Worm (Caenorhabditis elegans) whole organism, early embryonic: ENCODE results near the gene F07F6.8.

Experiments used
- B0310.2 ChIP-seq: sonication (generic microtip); optimal IDR thresholded peaks from 2 replicates; lab custom pipeline; 2016; ENCODE audit warnings: mild to moderate bottlenecking, missing genetic modification characterization, missing compliant biosample characterization
- F13C5.2 ChIP-seq: sonication (generic microtip); optimal IDR thresholded peaks from 2 replicates; lab custom pipeline; 2017; ENCODE audit warnings: mild to moderate bottlenecking, missing genetic modification characterization, inconsistent platforms, missing compliant biosample characterization
- aly-1 ChIP-seq: sonication (generic microtip); optimal IDR thresholded peaks from 2 replicates; lab custom pipeline; 2016; ENCODE audit warnings: missing genetic modification characterization, missing compliant biosample characterization
- ama-1 ChIP-seq: fragments of 150-350 bp; optimal IDR thresholded peaks from 2 replicates; lab custom pipeline; 2014
- ceh-13 ChIP-seq: fragments of 200-800 bp; sonication (Bioruptor generic); optimal IDR thresholded peaks from 2 replicates; lab custom pipeline; 2018; ENCODE audit warnings: mild to moderate bottlenecking, missing genetic modification characterization, missing compliant biosample characterization
- ceh-36 ChIP-seq: sonication (generic microtip); optimal IDR thresholded peaks from 2 replicates; lab custom pipeline; 2016; ENCODE audit warnings: missing genetic modification characterization, inconsistent platforms, missing compliant biosample characterization
- ets-7 ChIP-seq: sonication (generic microtip); optimal IDR thresholded peaks from 2 replicates; lab custom pipeline; 2016; ENCODE audit warnings: missing genotype, missing genetic modification characterization, missing compliant biosample characterization
- flt-1 ChIP-seq: fragments of 200-800 bp; sonication (Bioruptor generic); IDR thresholded peaks from 2 replicates; pipeline ENCODE4 v1.3.6; 2022; ENCODE audit warnings: missing genetic modification characterization, missing compliant biosample characterization
- hmbx-1 ChIP-seq: sonication (generic microtip); optimal IDR thresholded peaks from 2 replicates; lab custom pipeline; 2016; ENCODE audit warnings: mild to moderate bottlenecking, missing genetic modification characterization, missing compliant biosample characterization
- hmg-4 ChIP-seq: fragments of 200-800 bp; sonication (Bioruptor generic); optimal IDR thresholded peaks from 2 replicates; lab custom pipeline; 2018; ENCODE audit warnings: mild to moderate bottlenecking, missing genetic modification characterization, missing compliant biosample characterization
- hnd-1 ChIP-seq: sonication (generic microtip); optimal IDR thresholded peaks from 2 replicates; lab custom pipeline; 2016; ENCODE audit warnings: missing genetic modification characterization, missing compliant biosample characterization
- pes-1 ChIP-seq: fragments of 200-800 bp; sonication (Bioruptor generic); IDR thresholded peaks from 2 replicates; pipeline ENCODE4 v1.3.6; 2022; ENCODE audit warnings: missing genetic modification reagents, missing genetic modification characterization, missing compliant biosample characterization
- scrt-1 ChIP-seq: fragments of 200-800 bp; sonication (Bioruptor generic); IDR thresholded peaks from 2 replicates; pipeline ENCODE4 v1.3.6; 2022; ENCODE audit warnings: missing genetic modification characterization, missing compliant biosample characterization
- sea-1 ChIP-seq: fragments of 200-800 bp; sonication (Bioruptor generic); conservative IDR thresholded peaks from 2 replicates; pipeline ENCODE4 v1.3.6; 2022; ENCODE audit warnings: missing genetic modification characterization, missing compliant biosample characterization
- tbx-11 ChIP-seq: fragments of 200-800 bp; sonication (Bioruptor generic); IDR thresholded peaks from 2 replicates; pipeline ENCODE4 v1.3.6; 2022; ENCODE audit warnings: missing genetic modification characterization, missing compliant biosample characterization
- tbx-37 ChIP-seq: fragments of 200-800 bp; sonication (Bioruptor generic); conservative IDR thresholded peaks from 2 replicates; pipeline ENCODE4 v1.3.6; 2022; ENCODE audit warnings: missing genetic modification reagents, missing genetic modification characterization, missing compliant biosample characterization
- tra-4 ChIP-seq: sonication (generic microtip); optimal IDR thresholded peaks from 2 replicates; lab custom pipeline; 2017; ENCODE audit warnings: missing genetic modification characterization, missing compliant biosample characterization

The F07F6.8 gene

ce11 chrII:5379614-5380077, 45.9 kb downstream of the F07F6.8 start, which contains the start of gene pkc-3:
Gene pkc-3, plus strand, starts transcription at chrII:5380027.
- TF ChIP-seq aly-1 (tag; lab: Kevin White, UChicago) (no peak), scrt-1 (GFP tag; lab: Robert Waterston, UW) (no peak), F13C5.2 (tag; lab: Kevin White, UChicago) (no peak), hmg-4 (GFP tag; lab: Kevin White, UChicago) (peak; percentile 41)

- no peak for TF ChIP-seq tra-4 (tag; lab: Kevin White, UChicago)
- no peak for TF ChIP-seq hmg-4 (GFP tag; lab: Kevin White, UChicago)
- TF ChIP-seq scrt-1 (GFP tag; lab: Robert Waterston, UW): no peak
- no peak for TF ChIP-seq sea-1 (GFP tag; lab: Robert Waterston, UW)
- no peak for TF ChIP-seq pes-1 (GFP tag; lab: Robert Waterston, UW)
- no peak for TF ChIP-seq ceh-36 (tag; lab: Kevin White, UChicago)
- TF ChIP-seq hmbx-1 (tag; lab: Kevin White, UChicago): no peak
- TF ChIP-seq tbx-11 (GFP tag; lab: Robert Waterston, UW): no peak
- TF ChIP-seq ets-7: no peak
- TF ChIP-seq hnd-1: no peak
- TF ChIP-seq F13C5.2 (tag; lab: Kevin White, UChicago): no peak
- no peak for TF ChIP-seq B0310.2 (tag; lab: Kevin White, UChicago)
- TF ChIP-seq tbx-37 (GFP tag; lab: Robert Waterston, UW): no peak
- no peak for TF ChIP-seq ceh-13 (GFP tag; lab: Kevin White, UChicago)
- TF ChIP-seq ama-1 (lab: Kevin White, UChicago): no peak
- no peak for TF ChIP-seq flt-1
- no peak for TF ChIP-seq aly-1 (tag; lab: Kevin White, UChicago)
Observed at ce11 chrII:5378239-5378521, 47.4 kb downstream of the F07F6.8 start.

ce11 chrII:5377467-5378238, 47.9 kb downstream of the F07F6.8 start, which contains the start of gene prdx-2:
Gene prdx-2, plus strand, starts transcription at chrII:5378195.
- no peak for TF ChIP-seq sea-1 (GFP tag; lab: Robert Waterston, UW)
- no peak for TF ChIP-seq hnd-1
- no peak for TF ChIP-seq F13C5.2 (tag; lab: Kevin White, UChicago)
- no peak for TF ChIP-seq hmbx-1 (tag; lab: Kevin White, UChicago)
- TF ChIP-seq pes-1 (GFP tag; lab: Robert Waterston, UW): no peak
- no peak for TF ChIP-seq ets-7
- TF ChIP-seq tra-4 (tag; lab: Kevin White, UChicago): no peak
- no peak for TF ChIP-seq B0310.2 (tag; lab: Kevin White, UChicago)
- no peak for TF ChIP-seq aly-1 (tag; lab: Kevin White, UChicago)
- TF ChIP-seq hmg-4 (GFP tag; lab: Kevin White, UChicago): no peak
- no peak for TF ChIP-seq tbx-37 (GFP tag; lab: Robert Waterston, UW)
- TF ChIP-seq scrt-1 (GFP tag; lab: Robert Waterston, UW): no peak
- TF ChIP-seq flt-1: no peak
- no peak for TF ChIP-seq ceh-36 (tag; lab: Kevin White, UChicago)
- TF ChIP-seq ama-1 (lab: Kevin White, UChicago): no peak
- TF ChIP-seq ceh-13 (GFP tag; lab: Kevin White, UChicago): no peak
- TF ChIP-seq tbx-11 (GFP tag; lab: Robert Waterston, UW): no peak

ce11 chrII:5374967-5375366, 50.6 kb downstream of the F07F6.8 start, which contains the start of gene algn-2:
Gene algn-2, plus strand, starts transcription at chrII:5375267.
- no peak for TF ChIP-seq flt-1
- TF ChIP-seq F13C5.2 (tag; lab: Kevin White, UChicago): no peak
- TF ChIP-seq tbx-11 (GFP tag; lab: Robert Waterston, UW): no peak
- no peak for TF ChIP-seq ceh-36 (tag; lab: Kevin White, UChicago)
- TF ChIP-seq aly-1 (tag; lab: Kevin White, UChicago): no peak
- TF ChIP-seq B0310.2 (tag; lab: Kevin White, UChicago): no peak
- no peak for TF ChIP-seq tra-4 (tag; lab: Kevin White, UChicago)
- no peak for TF ChIP-seq ceh-13 (GFP tag; lab: Kevin White, UChicago)
- no peak for TF ChIP-seq scrt-1 (GFP tag; lab: Robert Waterston, UW)
